Worm (Caenorhabditis elegans): ENCODE measurements around the gene R10D12.6.

- TF ChIP-seq mec-3 (tag; optimal IDR thresholded peaks at IDR 0.05; ENCODE audit: borderline replicate concordance) (no peak), pag-3 (tag; optimal IDR thresholded peaks at IDR 0.05; ENCODE audit: borderline replicate concordance) (no peak), sox-4 (tag; optimal IDR thresholded peaks at IDR 0.05) (no peak), Y22D7AL.16 (tag; optimal IDR thresholded peaks at IDR 0.05) (no peak), rnt-1 (tag; optimal IDR thresholded peaks at IDR 0.05) (no peak), K09A11.1 (tag; optimal IDR thresholded peaks at IDR 0.05; ENCODE audit: insufficient read depth) (no peak), hlh-30 (tag; optimal IDR thresholded peaks at IDR 0.05; ENCODE audit: insufficient read depth) (no peak), ceh-9 (tag; optimal IDR thresholded peaks at IDR 0.05) (no peak), zip-5 (tag; optimal IDR thresholded peaks at IDR 0.05) (no peak), nhr-232 (tag; optimal IDR thresholded peaks at IDR 0.05) (no peak), F13H6.1 (tag; optimal IDR thresholded peaks at IDR 0.05) (no peak), dmd-4 (tag; optimal IDR thresholded peaks at IDR 0.05; ENCODE audit: borderline replicate concordance) (no peak)
Observed at ce11 chrV:13908120-13908915, 40.8 kb upstream of the R10D12.6 start.

Measured in whole organism, late embryonic.